Fruit fly (Drosophila melanogaster) whole organism, embryonic: ENCODE results near the gene CG42656.

Source experiments
- Asciz ChIP-seq: fragments of 200-800 bp; sonication (Bioruptor generic); optimal IDR thresholded peaks from 2 replicates; lab custom pipeline; 2017; ENCODE audit warnings: missing biosample characterization, mild to moderate bottlenecking, missing genetic modification characterization, missing genetic modification reagents
- Atf6 ChIP-seq: fragments of 200-800 bp; sonication (Bioruptor generic); IDR thresholded peaks from 2 replicates; pipeline ENCODE4 v1.3.6; 2022; ENCODE audit warnings: missing biosample characterization, missing genetic modification characterization
- C15 ChIP-seq: fragments of 200-800 bp; sonication (Bioruptor generic); IDR thresholded peaks from 3 replicates; pipeline ENCODE4 v1.3.6; 2022; ENCODE audit warnings: missing biosample characterization, missing genetic modification characterization
- CG11085 ChIP-seq: fragments of 200-800 bp; sonication (Bioruptor generic); IDR thresholded peaks from 2 replicates; pipeline ENCODE4 v1.3.6; 2022; ENCODE audit warnings: missing biosample characterization, missing genetic modification characterization
- CG12155 ChIP-seq: fragments of 200-800 bp; sonication (Bioruptor generic); optimal IDR thresholded peaks from 3 replicates; lab custom pipeline; 2016; ENCODE audit warnings: missing biosample characterization, missing genetic modification characterization
- CG14014 ChIP-seq: fragments of 200-800 bp; sonication (Bioruptor generic); IDR thresholded peaks from 2 replicates; pipeline ENCODE4 v1.3.6; 2022; ENCODE audit warnings: missing biosample characterization, missing genetic modification characterization
- CG14860 ChIP-seq: fragments of 200-800 bp; sonication (Bioruptor generic); IDR thresholded peaks from 3 replicates; pipeline ENCODE4 v1.3.6; 2022; ENCODE audit warnings: missing biosample characterization, missing genetic modification characterization; ENCODE audit not compliant: partially characterized antibody
- CG15696 ChIP-seq: fragments of 200-800 bp; sonication (Bioruptor generic); optimal IDR thresholded peaks from 2 replicates; lab custom pipeline; 2019; ENCODE audit warnings: missing biosample characterization, mild to moderate bottlenecking, missing genetic modification characterization, moderate library complexity
- CG16813 ChIP-seq: fragments of 200-800 bp; sonication (Bioruptor generic); IDR thresholded peaks from 3 replicates; pipeline ENCODE4 v1.3.6; 2022; ENCODE audit warnings: missing biosample characterization, missing genetic modification characterization; ENCODE audit not compliant: partially characterized antibody
- CG16863 ChIP-seq: fragments of 200-800 bp; sonication (Bioruptor generic); optimal IDR thresholded peaks from 3 replicates; lab custom pipeline; 2016; ENCODE audit warnings: missing biosample characterization, missing genetic modification characterization
- CG17612 ChIP-seq: fragments of 200-800 bp; sonication (Bioruptor generic); IDR thresholded peaks from 2 replicates; pipeline ENCODE4 v1.3.6; 2022; ENCODE audit warnings: missing biosample characterization, missing genetic modification characterization
- CG18262 ChIP-seq: fragments of 200-800 bp; optimal IDR thresholded peaks from 3 replicates; lab custom pipeline; 2019; ENCODE audit warnings: missing biosample characterization, mild to moderate bottlenecking, missing genetic modification characterization, moderate library complexity
- CG1832 ChIP-seq: fragments of 200-800 bp; sonication (Bioruptor generic); optimal IDR thresholded peaks from 2 replicates; lab custom pipeline; 2017; ENCODE audit warnings: missing biosample characterization, mild to moderate bottlenecking, missing genetic modification characterization, inconsistent platforms
- CG2889 ChIP-seq: fragments of 200-800 bp; sonication (Bioruptor generic); IDR thresholded peaks from 3 replicates; pipeline ENCODE4 v1.3.6; 2022; ENCODE audit warnings: missing biosample characterization, missing genetic modification characterization
- CG31388 ChIP-seq: fragments of 200-800 bp; sonication (Bioruptor generic); optimal IDR thresholded peaks from 2 replicates; lab custom pipeline; 2016; ENCODE audit warnings: missing biosample characterization, missing genetic modification characterization
- CG3281 ChIP-seq: fragments of 200-800 bp; sonication (Bioruptor generic); optimal IDR thresholded peaks from 3 replicates; lab custom pipeline; 2017; ENCODE audit warnings: missing biosample characterization, mild to moderate bottlenecking, missing genetic modification characterization
- CG4282 ChIP-seq: fragments of 200-800 bp; sonication (Bioruptor generic); optimal IDR thresholded peaks from 2 replicates; lab custom pipeline; 2016; ENCODE audit warnings: missing biosample characterization, missing genetic modification characterization
- CG43689 ChIP-seq: fragments of 200-800 bp; sonication (Bioruptor generic); IDR thresholded peaks from 2 replicates; pipeline ENCODE4 v1.3.6; 2022; ENCODE audit warnings: missing biosample characterization, missing genetic modification characterization
- CG7271 ChIP-seq: fragments of 200-800 bp; sonication (Bioruptor generic); optimal IDR thresholded peaks from 2 replicates; lab custom pipeline; 2018; ENCODE audit warnings: missing biosample characterization, mild to moderate bottlenecking, missing genetic modification characterization, moderate library complexity
- CG7556 ChIP-seq: fragments of 200-800 bp; sonication (Bioruptor generic); optimal IDR thresholded peaks from 2 replicates; lab custom pipeline; 2017; ENCODE audit warnings: missing biosample characterization, mild to moderate bottlenecking, missing genetic modification characterization
- CG7987 ChIP-seq: fragments of 200-800 bp; sonication (Bioruptor generic); optimal IDR thresholded peaks from 2 replicates; lab custom pipeline; 2018; ENCODE audit warnings: missing biosample characterization, mild to moderate bottlenecking, missing genetic modification characterization, moderate library complexity
- CG8089 ChIP-seq: fragments of 200-800 bp; sonication (Bioruptor generic); optimal IDR thresholded peaks from 3 replicates; lab custom pipeline; 2016; ENCODE audit warnings: missing biosample characterization, missing genetic modification characterization
- CG8765 ChIP-seq: fragments of 200-800 bp; sonication (Bioruptor generic); IDR thresholded peaks from 2 replicates; pipeline ENCODE4 v1.3.6; 2022; ENCODE audit warnings: missing biosample characterization, missing genetic modification characterization
- CHES-1-like ChIP-seq: fragments of 200-800 bp; sonication (Bioruptor generic); optimal IDR thresholded peaks from 2 replicates; lab custom pipeline; 2016; ENCODE audit warnings: missing biosample characterization, missing genetic modification characterization
- Dek ChIP-seq: fragments of 200-800 bp; sonication (Bioruptor generic); optimal IDR thresholded peaks from 3 replicates; lab custom pipeline; 2019; ENCODE audit warnings: missing biosample characterization, mild to moderate bottlenecking, missing genetic modification characterization, moderate library complexity
- Doc3 ChIP-seq: fragments of 200-800 bp; sonication (Bioruptor generic); IDR thresholded peaks from 3 replicates; pipeline ENCODE4 v1.3.6; 2022; ENCODE audit warnings: missing biosample characterization, missing genetic modification characterization; ENCODE audit not compliant: partially characterized antibody
- Drgx ChIP-seq: fragments of 200-800 bp; sonication (Bioruptor generic); IDR thresholded peaks from 2 replicates; pipeline ENCODE4 v1.3.6; 2022; ENCODE audit warnings: missing biosample characterization, missing genetic modification characterization
- Hsf ChIP-seq: fragments of 200-800 bp; sonication (Bioruptor generic); optimal IDR thresholded peaks from 3 replicates; lab custom pipeline; 2016; ENCODE audit warnings: missing biosample characterization, missing genetic modification characterization
- Rfx ChIP-seq: fragments of 200-800 bp; sonication (Bioruptor generic); IDR thresholded peaks from 2 replicates; pipeline ENCODE4 v1.3.6; 2022; ENCODE audit warnings: missing biosample characterization, missing genetic modification characterization
- Sin3A ChIP-seq: fragments of >200 bp; optimal IDR thresholded peaks from 2 replicates; lab custom pipeline; 2018
- Six4 ChIP-seq: fragments of 200-800 bp; sonication (Bioruptor generic); optimal IDR thresholded peaks from 2 replicates; lab custom pipeline; 2016; ENCODE audit warnings: missing biosample characterization, missing genetic modification characterization
- ato ChIP-seq: fragments of 200-800 bp; sonication (Bioruptor generic); IDR thresholded peaks from 2 replicates; pipeline ENCODE4 v1.3.6; 2022; ENCODE audit warnings: missing biosample characterization, missing genetic modification characterization; ENCODE audit not compliant: partially characterized antibody
- cg ChIP-seq: fragments of 200-800 bp; sonication (Bioruptor generic); optimal IDR thresholded peaks from 3 replicates; lab custom pipeline; 2019; ENCODE audit warnings: missing biosample characterization, mild to moderate bottlenecking, missing genetic modification characterization, moderate library complexity
- crp ChIP-seq, 2 experiments: fragments of 200-800 bp; sonication (Bioruptor generic); optimal IDR thresholded peaks; 2 replicates in 1 of 2; 3 replicates in 1 of 2; lab custom pipeline; 2017; ENCODE audit warnings: missing biosample characterization in 2 of 2, missing genetic modification characterization in 2 of 2, mild to moderate bottlenecking in 1 of 2, moderate library complexity in 1 of 2
- ewg ChIP-seq: fragments of 200-800 bp; sonication (Bioruptor generic); optimal IDR thresholded peaks from 3 replicates; lab custom pipeline; 2017; ENCODE audit warnings: mild to moderate bottlenecking, missing biosample characterization, missing genetic modification reagents, missing genetic modification characterization
- gt ChIP-seq: fragments of 200-800 bp; sonication (Bioruptor generic); IDR thresholded peaks from 2 replicates; pipeline ENCODE4 v1.3.6; 2022; ENCODE audit warnings: missing biosample characterization, missing genetic modification characterization
- hbn ChIP-seq: fragments of 200-800 bp; sonication (Bioruptor generic); IDR thresholded peaks from 2 replicates; pipeline ENCODE4 v1.3.6; 2022; ENCODE audit warnings: missing biosample characterization, missing genetic modification characterization; ENCODE audit not compliant: partially characterized antibody
- jing ChIP-seq: fragments of 200-800 bp; sonication (Bioruptor generic); optimal IDR thresholded peaks from 2 replicates; lab custom pipeline; 2018; ENCODE audit warnings: missing biosample characterization, mild to moderate bottlenecking, missing genetic modification characterization
- lab ChIP-seq: fragments of 200-800 bp; sonication (Bioruptor generic); optimal IDR thresholded peaks from 3 replicates; lab custom pipeline; 2017; ENCODE audit warnings: missing biosample characterization, missing genetic modification characterization, mild to moderate bottlenecking, moderate library complexity, missing genetic modification reagents
- nmo ChIP-seq: fragments of 200-800 bp; sonication (Bioruptor generic); optimal IDR thresholded peaks from 2 replicates; lab custom pipeline; 2018; ENCODE audit warnings: missing biosample characterization, mild to moderate bottlenecking, missing genetic modification characterization, moderate library complexity
- pb ChIP-seq: fragments of 200-800 bp; sonication (Bioruptor generic); optimal IDR thresholded peaks from 3 replicates; lab custom pipeline; 2016; ENCODE audit warnings: missing biosample characterization, missing genetic modification characterization
- psq ChIP-seq: fragments of 200-800 bp; sonication (Bioruptor generic); optimal IDR thresholded peaks from 2 replicates; lab custom pipeline; 2017; ENCODE audit warnings: missing biosample characterization, missing genetic modification characterization
- sens ChIP-seq: fragments of 200-800 bp; sonication (Bioruptor generic); peaks from one replicate; lab custom pipeline; 2016; ENCODE audit warnings: missing biosample characterization, missing genetic modification characterization
- sisA ChIP-seq: fragments of 200-800 bp; sonication (Bioruptor generic); IDR thresholded peaks from 2 replicates; pipeline ENCODE4 v1.3.6; 2022; ENCODE audit warnings: missing biosample characterization, missing genetic modification characterization
- tio ChIP-seq: fragments of 200-800 bp; sonication (Bioruptor generic); optimal IDR thresholded peaks from 2 replicates; lab custom pipeline; 2017; ENCODE audit warnings: missing biosample characterization, missing genetic modification characterization, inconsistent platforms
- tll ChIP-seq, 2 experiments: fragments of 200-800 bp in 1 of 2; fragments of >200 bp in 1 of 2; sonication (Bioruptor generic) in 1 of 2; optimal IDR thresholded peaks; 2 replicates each; lab custom pipeline; 2017 to 2019; ENCODE audit warnings: missing biosample characterization in 2 of 2, missing genetic modification characterization in 2 of 2, mild to moderate bottlenecking in 1 of 2, moderate library complexity in 1 of 2
- wor ChIP-seq: fragments of 200-800 bp; sonication (Bioruptor generic); IDR thresholded peaks from 2 replicates; pipeline ENCODE4 v1.3.6; 2022; ENCODE audit warnings: missing biosample characterization, missing genetic modification characterization

The CG42656 gene

DNA sequence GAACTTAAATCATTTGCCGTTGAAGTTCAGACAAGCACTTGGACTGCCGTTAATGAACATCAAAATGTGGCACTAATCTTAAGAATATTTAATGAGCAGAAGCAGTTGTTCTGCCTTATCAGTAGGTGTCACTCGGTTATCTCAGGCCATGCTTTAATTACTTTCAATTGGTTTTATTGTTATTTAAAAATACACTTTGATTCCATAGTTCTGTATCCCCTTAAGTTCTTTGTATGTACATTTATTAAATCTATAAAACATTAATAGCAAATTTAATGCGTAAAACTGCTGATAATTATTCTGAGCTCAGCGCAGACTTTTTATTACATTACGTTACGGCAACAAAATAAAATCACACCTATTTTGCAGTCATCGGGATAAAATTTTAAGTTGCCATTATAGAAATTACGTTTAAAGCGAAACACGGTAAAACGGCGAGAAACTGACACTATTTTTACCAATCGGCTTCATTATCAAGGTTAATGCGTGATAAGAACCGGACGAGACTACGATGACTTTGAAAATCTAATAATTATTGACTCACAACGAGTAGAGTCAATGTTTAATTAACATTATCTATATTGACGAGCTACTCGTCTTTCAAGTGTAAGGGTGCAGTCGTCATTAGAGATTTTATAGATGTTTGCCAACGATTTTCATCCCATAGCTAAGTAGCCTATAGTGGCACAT lies 29.3 kb upstream of the CG42656 start (continued):
- peak; percentile 67 for TF ChIP-seq sens
- no peak for TF ChIP-seq pb (GFP tag; lab: Kevin White, UChicago)
- no peak for TF ChIP-seq ewg
- no peak for TF ChIP-seq CG31388 (GFP tag; lab: Kevin White, UChicago)
- TF ChIP-seq tio (GFP tag; lab: Kevin White, UChicago): no peak
- TF ChIP-seq CG1832 (GFP tag; lab: Kevin White, UChicago): no peak
- TF ChIP-seq CG15696 (tag; lab: Kevin White, UChicago): peak; percentile 5
- TF ChIP-seq CG12155 (GFP tag; lab: Kevin White, UChicago): no peak
- TF ChIP-seq gt: no peak
- no peak for TF ChIP-seq CG4282 (GFP tag; lab: Kevin White, UChicago)
- no peak for TF ChIP-seq Drgx (GFP tag; lab: Robert Waterston, UW)
- TF ChIP-seq Doc3 (GFP tag; lab: Robert Waterston, UW): no peak
- TF ChIP-seq CG7987 (GFP tag; lab: Kevin White, UChicago): peak; percentile 6
- TF ChIP-seq CG2889: no peak
- no peak for TF ChIP-seq psq (GFP tag; lab: Kevin White, UChicago)
- TF ChIP-seq Dek: no peak
- no peak for TF ChIP-seq CG16863 (GFP tag; lab: Kevin White, UChicago)
- TF ChIP-seq CG8089 (GFP tag; lab: Kevin White, UChicago): no peak
- TF ChIP-seq Six4 (GFP tag; lab: Kevin White, UChicago): no peak
- TF ChIP-seq tll (GFP tag; optimal IDR thresholded peaks at IDR 0.05; lab: Kevin White, UChicago): no peak
- no peak for TF ChIP-seq CHES-1-like (GFP tag; lab: Kevin White, UChicago)
- TF ChIP-seq, all 482 proteins: peak for 11

DNA sequence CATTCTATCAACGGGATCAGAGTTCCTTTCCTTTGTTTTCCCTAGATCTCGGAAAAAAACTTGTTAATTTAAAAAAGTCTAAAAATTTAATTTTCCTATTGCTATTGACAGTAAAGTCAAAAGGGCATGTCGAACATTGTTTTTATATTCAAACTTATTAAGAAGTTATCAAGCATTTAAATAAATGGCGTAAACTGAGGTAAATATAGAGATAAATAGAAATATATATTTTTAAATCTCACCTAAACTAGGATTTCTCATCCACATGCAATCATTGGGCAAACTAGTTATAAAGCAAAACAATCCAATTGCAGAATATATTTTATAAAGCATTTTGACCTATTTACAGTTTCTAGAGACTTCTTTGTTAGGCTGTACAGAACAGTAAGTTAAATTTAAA lies 26.3 kb upstream of the CG42656 start, which contains the start of gene Ubc84D:
TSS of gene Ubc84D (minus strand) at position 101 of the 400 bp plus-strand sequence.
- TF ChIP-seq wor (GFP tag; lab: Robert Waterston, UW): no peak
- TF ChIP-seq CG8765: no peak
- no peak for TF ChIP-seq C15 (GFP tag; lab: Robert Waterston, UW)
- TF ChIP-seq sens: peak; percentile 16
- TF ChIP-seq, all 482 proteins: peak for 1

DNA sequence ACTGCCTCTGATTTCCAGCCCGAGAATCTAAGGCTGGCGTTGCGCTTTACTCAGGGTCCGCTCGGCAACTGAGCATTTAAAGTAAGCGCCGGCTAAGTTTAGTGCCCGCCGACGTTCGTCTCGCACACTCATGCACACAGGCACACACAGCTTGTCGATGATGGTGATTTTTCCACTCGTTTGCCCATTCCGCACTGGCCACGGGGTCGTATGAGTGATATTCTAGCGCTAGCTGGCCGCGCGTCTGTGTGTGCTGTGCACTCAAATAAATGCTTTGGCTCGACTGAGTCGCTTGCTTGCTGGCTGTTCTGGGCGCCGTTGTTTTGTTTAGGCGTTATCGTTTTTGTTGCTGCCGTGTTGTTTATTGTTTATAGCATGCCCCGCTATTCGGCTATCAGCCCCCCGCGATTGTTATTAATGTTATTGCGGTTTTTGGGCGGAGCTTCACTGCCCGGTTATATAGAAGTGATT lies 22.6 kb upstream of the CG42656 start, which contains the start of gene alpha-Est8:
TSS of gene alpha-Est8 (minus strand) at position 72 of the 471 bp plus-strand sequence.
- no peak for TF ChIP-seq CG17612
- no peak for TF ChIP-seq CG14014 (GFP tag; lab: Robert Waterston, UW)
- TF ChIP-seq cg (GFP tag; lab: Kevin White, UChicago): peak; percentile 61
- no peak for TF ChIP-seq CG43689 (GFP tag; lab: Robert Waterston, UW)
- TF ChIP-seq Sin3A (lab: Kevin White, UChicago): no peak
- TF ChIP-seq CG14860 (GFP tag; lab: Robert Waterston, UW): no peak
- peak; percentile 38 for TF ChIP-seq CG3281
- peak; percentile 34; the same call in 1 of the 2 replicates for TF ChIP-seq Rfx (GFP tag; lab: Robert Waterston, UW)
- TF ChIP-seq Atf6: peak; percentile 57; the same call in 1 of the 2 replicates
- TF ChIP-seq crp (GFP tag; optimal IDR thresholded peaks at IDR 0.05; lab: Kevin White, UChicago): no peak
- no peak for TF ChIP-seq jing (GFP tag; lab: Kevin White, UChicago)
- no peak for TF ChIP-seq CG31388 (GFP tag; lab: Kevin White, UChicago)
- no peak for TF ChIP-seq nmo
- no peak for TF ChIP-seq CG16813 (GFP tag; lab: Robert Waterston, UW)
- no peak for TF ChIP-seq sisA (GFP tag; lab: Robert Waterston, UW)
- TF ChIP-seq CG12155 (GFP tag; lab: Kevin White, UChicago): no peak
- TF ChIP-seq hbn: no peak
- TF ChIP-seq ato: no peak
- no peak for TF ChIP-seq CG11085 (GFP tag; lab: Robert Waterston, UW)
- TF ChIP-seq lab (GFP tag; lab: Kevin White, UChicago): peak; percentile 52
- no peak for TF ChIP-seq CG7271 (tag; lab: Kevin White, UChicago)
- no peak for TF ChIP-seq Asciz (GFP tag; lab: Kevin White, UChicago)
- TF ChIP-seq CG7556 (GFP tag; lab: Kevin White, UChicago): no peak
- TF ChIP-seq CG18262 (tag; lab: Kevin White, UChicago): no peak
- TF ChIP-seq Hsf (GFP tag; lab: Kevin White, UChicago): no peak
